Fruit fly (Drosophila melanogaster) whole organism, embryonic: ENCODE data around the gene COX7AL.

ENCODE experiments used
- B-H2 ChIP-seq: fragments of 200-800 bp; sonication (Bioruptor generic); optimal IDR thresholded peaks from 2 replicates; lab custom pipeline; 2018; ENCODE audit warnings: missing biosample characterization, mild to moderate bottlenecking, missing genetic modification characterization
- Bteb2 ChIP-seq: fragments of 200-800 bp; sonication (Bioruptor generic); optimal IDR thresholded peaks from 2 replicates; lab custom pipeline; 2016; ENCODE audit warnings: missing biosample characterization, missing genetic modification characterization
- CG11560 ChIP-seq: fragments of 200-800 bp; sonication (Bioruptor generic); IDR thresholded peaks from 3 replicates; pipeline ENCODE4 v1.3.6; 2022; ENCODE audit warnings: missing biosample characterization, missing genetic modification characterization
- CG11695 ChIP-seq: fragments of 200-800 bp; sonication (Bioruptor generic); IDR thresholded peaks from 3 replicates; pipeline ENCODE4 v1.3.6; 2022; ENCODE audit warnings: missing biosample characterization, missing genetic modification characterization
- CG12219 ChIP-seq: fragments of 200-800 bp; sonication (Bioruptor generic); optimal IDR thresholded peaks from 3 replicates; lab custom pipeline; 2018; ENCODE audit warnings: missing biosample characterization, mild to moderate bottlenecking, missing genetic modification characterization
- CG12299 ChIP-seq: fragments of 200-800 bp; sonication (Bioruptor generic); optimal IDR thresholded peaks from 2 replicates; lab custom pipeline; 2018; ENCODE audit warnings: missing biosample characterization, mild to moderate bottlenecking, missing genetic modification characterization
- CG13624 ChIP-seq: fragments of 200-800 bp; sonication (Bioruptor generic); optimal IDR thresholded peaks from 2 replicates; lab custom pipeline; 2016; ENCODE audit warnings: missing biosample characterization, missing genetic modification characterization
- CG14667 ChIP-seq: fragments of 200-800 bp; sonication (Bioruptor generic); IDR thresholded peaks from 2 replicates; pipeline ENCODE4 v1.3.6; 2022; ENCODE audit warnings: missing biosample characterization, missing genetic modification characterization
- CG15269 ChIP-seq: fragments of 200-800 bp; sonication (Bioruptor generic); optimal IDR thresholded peaks from 2 replicates; lab custom pipeline; 2018; ENCODE audit warnings: missing biosample characterization, mild to moderate bottlenecking, missing genetic modification characterization, moderate library complexity
- CG16779 ChIP-seq: fragments of 200-800 bp; sonication (Bioruptor generic); IDR thresholded peaks from 2 replicates; pipeline ENCODE4 v1.3.6; 2022; ENCODE audit warnings: missing biosample characterization, missing genetic modification characterization
- CG18599 ChIP-seq: fragments of 200-800 bp; sonication (Bioruptor generic); optimal IDR thresholded peaks from 3 replicates; lab custom pipeline; 2017; ENCODE audit warnings: missing biosample characterization, missing genetic modification characterization, mild to moderate bottlenecking, moderate library complexity, missing genetic modification reagents
- CG18764 ChIP-seq: fragments of 200-800 bp; sonication (Bioruptor generic); optimal IDR thresholded peaks from 3 replicates; lab custom pipeline; 2016; ENCODE audit warnings: missing biosample characterization, missing genetic modification characterization
- CG33557 ChIP-seq: fragments of 200-800 bp; sonication (Bioruptor generic); optimal IDR thresholded peaks from 2 replicates; lab custom pipeline; 2019; ENCODE audit warnings: missing biosample characterization, mild to moderate bottlenecking, missing genetic modification characterization, moderate library complexity
- CG43689 ChIP-seq: fragments of 200-800 bp; sonication (Bioruptor generic); IDR thresholded peaks from 2 replicates; pipeline ENCODE4 v1.3.6; 2022; ENCODE audit warnings: missing biosample characterization, missing genetic modification characterization
- CG5245 ChIP-seq: fragments of 200-800 bp; sonication (Bioruptor generic); optimal IDR thresholded peaks from 3 replicates; lab custom pipeline; 2016; ENCODE audit warnings: missing biosample characterization, missing genetic modification characterization
- CG6765 ChIP-seq: fragments of 200-800 bp; sonication (Bioruptor generic); optimal IDR thresholded peaks from 3 replicates; lab custom pipeline; 2017; ENCODE audit warnings: missing biosample characterization, mild to moderate bottlenecking, missing genetic modification characterization
- CG7745 ChIP-seq: fragments of 200-800 bp; sonication (Bioruptor generic); optimal IDR thresholded peaks from 2 replicates; lab custom pipeline; 2018; ENCODE audit warnings: missing biosample characterization, mild to moderate bottlenecking, missing genetic modification characterization, moderate library complexity
- CG8924 ChIP-seq: fragments of 200-800 bp; optimal IDR thresholded peaks from 3 replicates; lab custom pipeline; 2019; ENCODE audit warnings: missing biosample characterization, mild to moderate bottlenecking, missing genetic modification characterization, moderate library complexity
- CG9932 ChIP-seq: fragments of 200-800 bp; sonication (Bioruptor generic); IDR thresholded peaks from 2 replicates; pipeline ENCODE4 v1.3.6; 2022; ENCODE audit warnings: missing biosample characterization, missing genetic modification characterization
- Doc2 ChIP-seq: fragments of 200-800 bp; sonication (Bioruptor generic); IDR thresholded peaks from 2 replicates; pipeline ENCODE4 v1.3.6; 2022; ENCODE audit warnings: missing biosample characterization, missing genetic modification characterization
- Dp ChIP-seq: fragments of 200-800 bp; sonication (Bioruptor generic); optimal IDR thresholded peaks from 2 replicates; lab custom pipeline; 2018; ENCODE audit warnings: missing biosample characterization, mild to moderate bottlenecking, missing genetic modification characterization, moderate library complexity
- Dref ChIP-seq: fragments of 200-800 bp; sonication (Bioruptor generic); IDR thresholded peaks from 2 replicates; pipeline ENCODE4 v1.3.6; 2022; ENCODE audit warnings: missing biosample characterization, missing genetic modification characterization
- Fer2 ChIP-seq: fragments of 200-800 bp; sonication (Bioruptor generic); optimal IDR thresholded peaks from 2 replicates; lab custom pipeline; 2018; ENCODE audit warnings: missing biosample characterization, mild to moderate bottlenecking, missing genetic modification characterization, moderate library complexity
- HHEX ChIP-seq: fragments of 200-800 bp; sonication (Bioruptor generic); optimal IDR thresholded peaks from 3 replicates; lab custom pipeline; 2017; ENCODE audit warnings: missing biosample characterization, mild to moderate bottlenecking, missing genetic modification characterization, missing genetic modification reagents
- Hr3 ChIP-seq: fragments of 200-800 bp; sonication (Bioruptor generic); optimal IDR thresholded peaks from 3 replicates; lab custom pipeline; 2016; ENCODE audit warnings: missing biosample characterization, missing genetic modification characterization
- Hr78 ChIP-seq, 2 experiments: fragments of 200-800 bp in 1 of 2; fragments of >200 bp in 1 of 2; sonication (Bioruptor generic) in 1 of 2; optimal IDR thresholded peaks; 2 replicates each; lab custom pipeline; 2017 to 2019; ENCODE audit warnings: missing biosample characterization in 2 of 2, missing genetic modification characterization in 2 of 2, mild to moderate bottlenecking in 1 of 2, moderate library complexity in 1 of 2
- Mes4 ChIP-seq: fragments of 200-800 bp; sonication (Bioruptor generic); optimal IDR thresholded peaks from 2 replicates; lab custom pipeline; 2016; ENCODE audit warnings: missing biosample characterization, missing genetic modification characterization
- Mrtf ChIP-seq: fragments of 200-800 bp; sonication (Bioruptor generic); IDR thresholded peaks from 3 replicates; pipeline ENCODE4 v1.3.6; 2022; ENCODE audit warnings: missing biosample characterization, missing genetic modification characterization
- NK7.1 ChIP-seq: fragments of 200-800 bp; sonication (Bioruptor generic); optimal IDR thresholded peaks from 3 replicates; lab custom pipeline; 2016; ENCODE audit warnings: missing biosample characterization, missing genetic modification characterization
- Optix ChIP-seq: fragments of 200-800 bp; sonication (Bioruptor generic); IDR thresholded peaks from 3 replicates; pipeline ENCODE4 v1.3.6; 2022; ENCODE audit warnings: missing biosample characterization, missing genetic modification characterization
- Sox100B ChIP-seq: fragments of 200-800 bp; sonication (Bioruptor generic); optimal IDR thresholded peaks from 3 replicates; lab custom pipeline; 2018; ENCODE audit warnings: missing biosample characterization, mild to moderate bottlenecking, missing genetic modification characterization
- Usf ChIP-seq: fragments of 200-800 bp; sonication (Bioruptor generic); optimal IDR thresholded peaks from 2 replicates; lab custom pipeline; 2017; ENCODE audit warnings: missing genotype, missing biosample characterization, missing genetic modification characterization
- ara ChIP-seq: fragments of 200-800 bp; sonication (Bioruptor generic); IDR thresholded peaks from 2 replicates; pipeline ENCODE4 v1.3.6; 2022; ENCODE audit warnings: missing biosample characterization, missing genetic modification characterization
- cg ChIP-seq: fragments of 200-800 bp; sonication (Bioruptor generic); optimal IDR thresholded peaks from 3 replicates; lab custom pipeline; 2019; ENCODE audit warnings: missing biosample characterization, mild to moderate bottlenecking, missing genetic modification characterization, moderate library complexity
- ci ChIP-seq: fragments of 200-800 bp; sonication (Bioruptor generic); IDR thresholded peaks from 3 replicates; pipeline ENCODE4 v1.3.6; 2022; ENCODE audit warnings: missing biosample characterization, missing genetic modification characterization
- dati ChIP-seq: fragments of 200-800 bp; sonication (Bioruptor generic); IDR thresholded peaks from 2 replicates; pipeline ENCODE4 v1.3.6; 2022; ENCODE audit warnings: missing biosample characterization, missing genetic modification characterization
- ftz-f1 ChIP-seq: fragments of 200-800 bp; sonication (Bioruptor generic); optimal IDR thresholded peaks from 2 replicates; lab custom pipeline; 2016; ENCODE audit warnings: missing biosample characterization, missing genetic modification characterization
- gfzf ChIP-seq: fragments of 200-800 bp; sonication (Bioruptor generic); optimal IDR thresholded peaks from 2 replicates; lab custom pipeline; 2016; ENCODE audit warnings: missing biosample characterization, mild to moderate bottlenecking, missing genetic modification characterization, moderate library complexity
- hkb ChIP-seq, 2 experiments: fragments of 200-800 bp in 1 of 2; fragments of >200 bp in 1 of 2; sonication (Bioruptor generic) in 1 of 2; IDR thresholded peaks in 1 of 2; optimal IDR thresholded peaks in 1 of 2; 2 replicates each; pipeline versions ENCODE4 v1.3.6 to Lab custom; 2017 to 2022; ENCODE audit warnings: missing biosample characterization in 1 of 2, missing genetic modification characterization in 1 of 2
- jigr1 ChIP-seq: fragments of 200-800 bp; sonication (Bioruptor generic); IDR thresholded peaks from 3 replicates; pipeline ENCODE4 v1.3.6; 2022; ENCODE audit warnings: missing biosample characterization, missing genetic modification characterization
- nom ChIP-seq: fragments of 200-800 bp; sonication (Bioruptor generic); optimal IDR thresholded peaks from 2 replicates; lab custom pipeline; 2017; ENCODE audit warnings: missing biosample characterization, missing genetic modification characterization, mild to moderate bottlenecking, moderate library complexity, missing genetic modification reagents
- onecut ChIP-seq: fragments of 200-800 bp; sonication (Bioruptor generic); IDR thresholded peaks from 2 replicates; pipeline ENCODE4 v1.3.6; 2022; ENCODE audit warnings: missing biosample characterization, missing genetic modification characterization
- org-1 ChIP-seq: fragments of 200-800 bp; sonication (Bioruptor generic); optimal IDR thresholded peaks from 2 replicates; lab custom pipeline; 2017; ENCODE audit warnings: missing biosample characterization, missing genetic modification characterization
- pros ChIP-seq: fragments of 200-800 bp; sonication (Bioruptor generic); optimal IDR thresholded peaks from 3 replicates; lab custom pipeline; 2019; ENCODE audit warnings: missing biosample characterization, mild to moderate bottlenecking, missing genetic modification characterization, moderate library complexity
- row ChIP-seq: fragments of 200-800 bp; sonication (Bioruptor generic); IDR thresholded peaks from 3 replicates; pipeline ENCODE4 v1.3.6; 2022; ENCODE audit warnings: missing biosample characterization, missing genetic modification characterization
- sisA ChIP-seq: fragments of 200-800 bp; sonication (Bioruptor generic); IDR thresholded peaks from 2 replicates; pipeline ENCODE4 v1.3.6; 2022; ENCODE audit warnings: missing biosample characterization, missing genetic modification characterization
- stc ChIP-seq: fragments of 200-800 bp; sonication (Bioruptor generic); IDR thresholded peaks from 2 replicates; pipeline ENCODE4 v1.3.6; 2022; ENCODE audit warnings: missing biosample characterization, missing genetic modification characterization
- tio ChIP-seq: fragments of 200-800 bp; sonication (Bioruptor generic); optimal IDR thresholded peaks from 2 replicates; lab custom pipeline; 2017; ENCODE audit warnings: missing biosample characterization, missing genetic modification characterization, inconsistent platforms
- tup ChIP-seq: fragments of 200-800 bp; sonication (Bioruptor generic); optimal IDR thresholded peaks from 2 replicates; lab custom pipeline; 2016; ENCODE audit warnings: missing biosample characterization, mild to moderate bottlenecking, missing genetic modification characterization, moderate library complexity
- twi ChIP-seq: fragments of 200-800 bp; optimal IDR thresholded peaks from 2 replicates; lab custom pipeline; 2019; ENCODE audit warnings: missing biosample characterization, mild to moderate bottlenecking, missing genetic modification characterization, moderate library complexity

Gene COX7AL

dm6 chr3R:8355579-8355978, 12.1 kb downstream of the COX7AL start (continued):
- TF ChIP-seq CG16779 (GFP tag; lab: Robert Waterston, UW) (peak; percentile 93), CG43689 (GFP tag; lab: Robert Waterston, UW) (peak; percentile 76), Mrtf (GFP tag; lab: Robert Waterston, UW) (peak; percentile 94), CG9932 (GFP tag; lab: Robert Waterston, UW) (peak; percentile 99), Hr78 (GFP tag; optimal IDR thresholded peaks at IDR 0.05; lab: Kevin White, UChicago) (peak in 1 of 2 experiments; percentile 64), row (GFP tag; lab: Robert Waterston, UW) (peak; percentile 97), CG7745 (tag; lab: Kevin White, UChicago) (no peak), NK7.1 (GFP tag; lab: Kevin White, UChicago) (peak; percentile 97), tup (GFP tag; lab: Kevin White, UChicago) (peak; percentile 87), CG18599 (GFP tag; lab: Kevin White, UChicago) (peak; percentile 98), CG18764 (GFP tag; lab: Kevin White, UChicago) (peak; percentile 92), gfzf (GFP tag; lab: Kevin White, UChicago) (peak; percentile 2), sisA (peak; percentile 96), dati (peak; percentile 75; the same call in 1 of the 2 replicates), Doc2 (GFP tag; lab: Robert Waterston, UW) (peak; percentile 83; the same call in 1 of the 2 replicates), CG12219 (GFP tag; lab: Kevin White, UChicago) (peak; percentile 94), pros (GFP tag; lab: Kevin White, UChicago) (peak; percentile 44), Mes4 (GFP tag; lab: Kevin White, UChicago) (peak; percentile 89), Bteb2 (GFP tag; lab: Kevin White, UChicago) (peak; percentile 95), onecut (peak; percentile 73), ftz-f1 (GFP tag; lab: Kevin White, UChicago) (peak; percentile 94), Sox100B (peak; percentile 86), CG8924 (peak; percentile 91), CG13624 (GFP tag; lab: Kevin White, UChicago) (peak; percentile 99), CG5245 (GFP tag; lab: Kevin White, UChicago) (peak; percentile 92), tio (peak; percentile 96), CG14667 (GFP tag; lab: Robert Waterston, UW) (peak; percentile 90), CG15269 (peak; percentile 95), ci (GFP tag; lab: Robert Waterston, UW) (peak; percentile 96), HHEX (GFP tag; lab: Kevin White, UChicago) (peak; percentile 94), ara (GFP tag; lab: Robert Waterston, UW) (peak; percentile 78), jigr1 (GFP tag; lab: Robert Waterston, UW) (peak; percentile 67; the same call in 2 of the 3 replicates), hkb (optimal IDR thresholded peaks at IDR 0.05; lab: Kevin White, UChicago) (no peak), hkb (GFP tag; IDR thresholded peaks at IDR 0.05; lab: Robert Waterston, UW) (peak; percentile 96), Hr3 (GFP tag; lab: Kevin White, UChicago) (peak; percentile 93), org-1 (peak; percentile 93), CG33557 (GFP tag; lab: Kevin White, UChicago) (peak; percentile 36), CG12299 (tag; lab: Kevin White, UChicago) (peak; percentile 94), CG11560 (tag; lab: Robert Waterston, UW) (peak; percentile 87), Optix (GFP tag; lab: Robert Waterston, UW) (peak; percentile 55; the same call in 1 of the 3 replicates), B-H2 (GFP tag; lab: Kevin White, UChicago) (peak; percentile 90), Dref (GFP tag; lab: Robert Waterston, UW) (0 out of 2 replicates have a peak, but pooled peaks have one; percentile 33), cg (GFP tag; lab: Kevin White, UChicago) (no peak), Usf (GFP tag; lab: Kevin White, UChicago) (peak; percentile 51), stc (GFP tag; lab: Robert Waterston, UW) (peak; percentile 95), Fer2 (tag; lab: Kevin White, UChicago) (peak; percentile 83), Dp (GFP tag; lab: Kevin White, UChicago) (peak; percentile 4), CG6765 (GFP tag; lab: Kevin White, UChicago) (peak; percentile 93), twi (tag; lab: Kevin White, UChicago) (peak; percentile 16), CG11695 (GFP tag; lab: Robert Waterston, UW) (peak; percentile 96), nom (GFP tag; lab: Kevin White, UChicago) (peak; percentile 27)
